Fruit fly (Drosophila melanogaster) whole organism, adult: Measurements from ENCODE around the gene CG34433.

Experiments
- CG7101 ChIP-seq: fragments of 200-800 bp; sonication (Bioruptor generic); optimal IDR thresholded peaks from 2 replicates; lab custom pipeline; 2018; ENCODE audit warnings: missing biosample characterization, mild to moderate bottlenecking, missing genetic modification characterization, moderate library complexity
- cic ChIP-seq: fragments of 200-800 bp; sonication (Bioruptor generic); optimal IDR thresholded peaks from 2 replicates; lab custom pipeline; 2017; ENCODE audit warnings: missing biosample characterization, mild to moderate bottlenecking, missing genetic modification characterization, moderate library complexity
- kay ChIP-seq: fragments of 200-800 bp; sonication (Bioruptor generic); peaks from one replicate; lab custom pipeline; 2016; ENCODE audit warnings: missing biosample characterization, missing genetic modification characterization, borderline replicate concordance
- pad ChIP-seq: fragments of 200-800 bp; sonication (Bioruptor generic); optimal IDR thresholded peaks from 3 replicates; lab custom pipeline; 2017; ENCODE audit warnings: missing biosample characterization, missing genetic modification characterization, mild to moderate bottlenecking, moderate library complexity, missing genetic modification reagents
- tj ChIP-seq: fragments of 200-800 bp; sonication (Bioruptor generic); optimal IDR thresholded peaks from 3 replicates; lab custom pipeline; 2017; ENCODE audit warnings: missing biosample characterization, mild to moderate bottlenecking, missing genetic modification characterization, moderate library complexity

DNA sequence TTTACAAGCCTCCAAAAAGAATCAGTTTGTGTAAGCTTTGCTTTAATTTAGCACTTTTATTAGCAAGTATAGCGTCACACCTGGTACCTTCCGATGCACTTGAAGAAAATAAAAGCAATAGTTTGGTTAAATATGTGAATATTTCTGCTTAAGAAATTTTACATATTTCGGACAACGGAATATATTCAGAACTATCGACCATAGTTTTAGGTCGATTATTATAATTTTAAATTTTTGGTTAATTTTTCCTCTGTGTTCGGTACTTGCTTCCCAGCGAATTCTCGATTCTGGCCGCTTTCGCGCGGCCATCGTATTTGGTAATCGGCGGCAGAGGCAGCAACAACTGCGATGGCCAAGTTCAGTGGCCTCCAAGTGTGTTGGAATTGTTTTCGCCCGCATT lies 39.9 kb downstream of the CG34433 start:
- TF ChIP-seq CG7101 (tag; lab: Kevin White, UChicago) (no peak), kay (GFP tag; lab: Kevin White, UChicago) (no peak), tj (GFP tag; lab: Kevin White, UChicago) (no peak), cic (GFP tag; lab: Kevin White, UChicago) (no peak), pad (GFP tag; lab: Kevin White, UChicago) (no peak)
